Worm (Caenorhabditis elegans) whole organism, young adult: ENCODE data around the gene erfa-3.

ENCODE experiments used
- B0035.1 ChIP-seq: sonication (generic microtip); optimal IDR thresholded peaks from 2 replicates; lab custom pipeline; 2016; ENCODE audit warnings: missing genetic modification characterization, mild to moderate bottlenecking, missing compliant biosample characterization, missing genotype, missing genetic modification reagents
- F52B5.7 ChIP-seq: sonication (generic microtip); optimal IDR thresholded peaks from 2 replicates; lab custom pipeline; 2016; ENCODE audit warnings: mild to moderate bottlenecking, missing genetic modification characterization, missing compliant biosample characterization
- Y95B8A.8 ChIP-seq: fragments of 200-800 bp; sonication (Bioruptor generic); IDR thresholded peaks from 2 replicates; pipeline ENCODE4 v1.3.6; 2022; ENCODE audit warnings: missing genetic modification reagents, missing genetic modification characterization, missing compliant biosample characterization
- ama-1 ChIP-seq, 3 experiments: fragments of 150-350 bp in 1 of 3; sonication (generic microtip) in 2 of 3; optimal IDR thresholded peaks; 2 replicates each; lab custom pipeline; 2014 to 2018; ENCODE audit warnings: missing biosample characterization in 2 of 3, missing genetic modification characterization in 2 of 3, missing genetic modification reagents in 2 of 3
- attf-3 ChIP-seq: fragments of 200-800 bp; sonication (Bioruptor generic); conservative IDR thresholded peaks from 2 replicates; pipeline ENCODE4 v1.3.6; 2022; ENCODE audit warnings: missing genetic modification reagents, missing genetic modification characterization, missing compliant biosample characterization
- snpc-4 ChIP-seq, 5 experiments: fragments of 150-350 bp in 1 of 5; sonication (generic microtip) in 4 of 5; optimal IDR thresholded peaks; 2 replicates each; lab custom pipeline; 2014 to 2018; ENCODE audit warnings: missing genetic modification characterization in 5 of 5, missing biosample characterization in 3 of 5, antibody characterized with exemption in 2 of 5, mild to moderate bottlenecking in 2 of 5, missing compliant biosample characterization in 2 of 5, missing genotype in 2 of 5, moderate library complexity in 2 of 5, missing genetic modification reagents in 1 of 5

- no peak for TF ChIP-seq attf-3 (GFP tag; lab: Robert Waterston, UW)
- no peak for TF ChIP-seq snpc-4 (GFP tag; optimal IDR thresholded peaks at IDR 0.05; lab: Kevin White, UChicago)
- TF ChIP-seq snpc-4 (tag; optimal IDR thresholded peaks at IDR 0.05; lab: Kevin White, UChicago), result no peak
- TF ChIP-seq B0035.1, result no peak
- TF ChIP-seq Y95B8A.8, result no peak
- TF ChIP-seq F52B5.7 (tag; lab: Kevin White, UChicago), result no peak
- TF ChIP-seq ama-1 (optimal IDR thresholded peaks at IDR 0.05; lab: Kevin White, UChicago), result no peak
- no peak for TF ChIP-seq ama-1 (GFP tag; optimal IDR thresholded peaks at IDR 0.05; lab: Kevin White, UChicago)
Measured at ce11 chrV:11076028-11076402, 36.9 kb downstream of the erfa-3 start.
